Fruit fly (Drosophila melanogaster) whole organism, embryonic: ENCODE data around the gene Tg.

Source experiments
- ATbp ChIP-seq: fragments of 200-800 bp; sonication (Bioruptor generic); optimal IDR thresholded peaks from 2 replicates; lab custom pipeline; 2017; ENCODE audit warnings: missing biosample characterization, mild to moderate bottlenecking, missing genetic modification characterization, missing genetic modification reagents
- CG11085 ChIP-seq: fragments of 200-800 bp; sonication (Bioruptor generic); IDR thresholded peaks from 2 replicates; pipeline ENCODE4 v1.3.6; 2022; ENCODE audit warnings: missing biosample characterization, missing genetic modification characterization
- CG11456 ChIP-seq: fragments of 200-800 bp; sonication (Bioruptor generic); IDR thresholded peaks from 3 replicates; pipeline ENCODE4 v1.3.6; 2022; ENCODE audit warnings: missing biosample characterization, missing genetic modification characterization
- CG12219 ChIP-seq: fragments of 200-800 bp; sonication (Bioruptor generic); optimal IDR thresholded peaks from 3 replicates; lab custom pipeline; 2018; ENCODE audit warnings: missing biosample characterization, mild to moderate bottlenecking, missing genetic modification characterization
- CG16813 ChIP-seq: fragments of 200-800 bp; sonication (Bioruptor generic); IDR thresholded peaks from 3 replicates; pipeline ENCODE4 v1.3.6; 2022; ENCODE audit warnings: missing biosample characterization, missing genetic modification characterization; ENCODE audit not compliant: partially characterized antibody
- CG2129 ChIP-seq: fragments of 200-800 bp; sonication (Bioruptor generic); IDR thresholded peaks from 2 replicates; pipeline ENCODE4 v1.3.6; 2022; ENCODE audit warnings: missing biosample characterization, missing genetic modification characterization; ENCODE audit not compliant: partially characterized antibody
- CG2202 ChIP-seq: fragments of 200-800 bp; sonication (Bioruptor generic); optimal IDR thresholded peaks from 2 replicates; lab custom pipeline; 2018; ENCODE audit warnings: missing biosample characterization, mild to moderate bottlenecking, missing genetic modification characterization
- CG31388 ChIP-seq: fragments of 200-800 bp; sonication (Bioruptor generic); optimal IDR thresholded peaks from 2 replicates; lab custom pipeline; 2016; ENCODE audit warnings: missing biosample characterization, missing genetic modification characterization
- CG3838 ChIP-seq: fragments of 200-800 bp; sonication (Bioruptor generic); optimal IDR thresholded peaks from 3 replicates; lab custom pipeline; 2016; ENCODE audit warnings: missing biosample characterization, missing genetic modification characterization
- CG42726 ChIP-seq: fragments of 200-800 bp; sonication (Bioruptor generic); IDR thresholded peaks from 2 replicates; pipeline ENCODE4 v1.3.6; 2022; ENCODE audit warnings: missing biosample characterization, missing genetic modification characterization; ENCODE audit not compliant: partially characterized antibody
- CG6791 ChIP-seq: fragments of 200-800 bp; sonication (Bioruptor generic); IDR thresholded peaks from 3 replicates; pipeline ENCODE4 v1.3.6; 2022; ENCODE audit warnings: missing biosample characterization, missing genetic modification characterization; ENCODE audit not compliant: partially characterized antibody
- CG8290 ChIP-seq, 3 experiments: fragments of 200-800 bp; sonication (Bioruptor generic); optimal IDR thresholded peaks; 2 replicates each; lab custom pipeline; 2016 to 2019; ENCODE audit warnings: missing biosample characterization in 3 of 3, missing genetic modification characterization in 3 of 3, mild to moderate bottlenecking in 2 of 3, moderate library complexity in 1 of 3
- CG8924 ChIP-seq: fragments of 200-800 bp; optimal IDR thresholded peaks from 3 replicates; lab custom pipeline; 2019; ENCODE audit warnings: missing biosample characterization, mild to moderate bottlenecking, missing genetic modification characterization, moderate library complexity
- CG9437 ChIP-seq: fragments of 200-800 bp; sonication (Bioruptor generic); optimal IDR thresholded peaks from 2 replicates; lab custom pipeline; 2018; ENCODE audit warnings: missing biosample characterization, mild to moderate bottlenecking, missing genetic modification characterization
- CkIIα-i1 ChIP-seq: fragments of 200-800 bp; sonication (Bioruptor generic); IDR thresholded peaks from 2 replicates; pipeline ENCODE4 v1.3.6; 2022; ENCODE audit warnings: missing biosample characterization, missing genetic modification characterization
- Dad ChIP-seq: fragments of 200-800 bp; sonication (Bioruptor generic); optimal IDR thresholded peaks from 3 replicates; lab custom pipeline; 2016; ENCODE audit warnings: missing biosample characterization, missing genetic modification characterization
- Dek ChIP-seq: fragments of 200-800 bp; sonication (Bioruptor generic); optimal IDR thresholded peaks from 3 replicates; lab custom pipeline; 2019; ENCODE audit warnings: missing biosample characterization, mild to moderate bottlenecking, missing genetic modification characterization, moderate library complexity
- Doc3 ChIP-seq: fragments of 200-800 bp; sonication (Bioruptor generic); IDR thresholded peaks from 3 replicates; pipeline ENCODE4 v1.3.6; 2022; ENCODE audit warnings: missing biosample characterization, missing genetic modification characterization; ENCODE audit not compliant: partially characterized antibody
- Gsc ChIP-seq: fragments of 200-800 bp; sonication (Bioruptor generic); IDR thresholded peaks from 2 replicates; pipeline ENCODE4 v1.3.6; 2022; ENCODE audit warnings: missing biosample characterization, missing genetic modification characterization
- Hand ChIP-seq: fragments of 200-800 bp; sonication (Bioruptor generic); optimal IDR thresholded peaks from 2 replicates; lab custom pipeline; 2017; ENCODE audit warnings: mild to moderate bottlenecking, missing biosample characterization, missing genetic modification reagents, missing genetic modification characterization
- Hmr ChIP-seq: fragments of 200-800 bp; sonication (Bioruptor generic); optimal IDR thresholded peaks from 3 replicates; lab custom pipeline; 2017; ENCODE audit warnings: mild to moderate bottlenecking, missing biosample characterization, missing genetic modification reagents, missing genetic modification characterization
- MBD-R2 ChIP-seq: fragments of 200-800 bp; sonication (Bioruptor generic); IDR thresholded peaks from 2 replicates; pipeline ENCODE4 v1.3.6; 2022; ENCODE audit warnings: missing biosample characterization, missing genetic modification characterization
- NK7.1 ChIP-seq: fragments of 200-800 bp; sonication (Bioruptor generic); optimal IDR thresholded peaks from 3 replicates; lab custom pipeline; 2016; ENCODE audit warnings: missing biosample characterization, missing genetic modification characterization
- NfI ChIP-seq: fragments of 200-800 bp; sonication (Bioruptor generic); optimal IDR thresholded peaks from 3 replicates; lab custom pipeline; 2018; ENCODE audit warnings: missing biosample characterization, mild to moderate bottlenecking, missing genetic modification characterization, moderate library complexity
- Side ChIP-seq: fragments of 200-800 bp; sonication (Bioruptor generic); optimal IDR thresholded peaks from 2 replicates; lab custom pipeline; 2016; ENCODE audit warnings: missing biosample characterization, missing genetic modification characterization
- Sin3A ChIP-seq: fragments of >200 bp; optimal IDR thresholded peaks from 2 replicates; lab custom pipeline; 2018
- Six4 ChIP-seq: fragments of 200-800 bp; sonication (Bioruptor generic); optimal IDR thresholded peaks from 2 replicates; lab custom pipeline; 2016; ENCODE audit warnings: missing biosample characterization, missing genetic modification characterization
- YL-1 ChIP-seq: fragments of 200-800 bp; sonication (Bioruptor generic); optimal IDR thresholded peaks from 3 replicates; lab custom pipeline; 2017; ENCODE audit warnings: missing biosample characterization, mild to moderate bottlenecking, missing genetic modification characterization
- al ChIP-seq: fragments of 200-800 bp; sonication (Bioruptor generic); IDR thresholded peaks from 2 replicates; pipeline ENCODE4 v1.3.6; 2022; ENCODE audit warnings: missing biosample characterization, missing genetic modification characterization
- cg ChIP-seq: fragments of 200-800 bp; sonication (Bioruptor generic); optimal IDR thresholded peaks from 3 replicates; lab custom pipeline; 2019; ENCODE audit warnings: missing biosample characterization, mild to moderate bottlenecking, missing genetic modification characterization, moderate library complexity
- chif ChIP-seq, 2 experiments: fragments of 200-800 bp; sonication (Bioruptor generic); optimal IDR thresholded peaks; 3 replicates each; lab custom pipeline; 2016; ENCODE audit warnings: missing biosample characterization in 2 of 2, missing genetic modification characterization in 2 of 2
- dpn ChIP-seq, 2 experiments: fragments of 200-800 bp; sonication (Bioruptor generic); optimal IDR thresholded peaks; 3 replicates each; lab custom pipeline; 2016; ENCODE audit warnings: missing biosample characterization in 2 of 2, missing genetic modification characterization in 2 of 2
- ems ChIP-seq: fragments of 200-800 bp; sonication (Bioruptor generic); optimal IDR thresholded peaks from 3 replicates; lab custom pipeline; 2016; ENCODE audit warnings: missing biosample characterization, missing genetic modification characterization
- ewg ChIP-seq: fragments of 200-800 bp; sonication (Bioruptor generic); optimal IDR thresholded peaks from 3 replicates; lab custom pipeline; 2017; ENCODE audit warnings: mild to moderate bottlenecking, missing biosample characterization, missing genetic modification reagents, missing genetic modification characterization
- exex ChIP-seq: fragments of 200-800 bp; sonication (Bioruptor generic); optimal IDR thresholded peaks from 4 replicates; lab custom pipeline; 2018; ENCODE audit warnings: missing biosample characterization, mild to moderate bottlenecking, missing genetic modification characterization, moderate library complexity
- fd3F ChIP-seq: fragments of 200-800 bp; sonication (Bioruptor generic); optimal IDR thresholded peaks from 2 replicates; lab custom pipeline; 2018; ENCODE audit warnings: missing biosample characterization, mild to moderate bottlenecking, missing genetic modification characterization, moderate library complexity
- fd64A ChIP-seq: fragments of 200-800 bp; sonication (Bioruptor generic); optimal IDR thresholded peaks from 3 replicates; lab custom pipeline; 2018; ENCODE audit warnings: missing biosample characterization, mild to moderate bottlenecking, missing genetic modification characterization
- gsb-n ChIP-seq: fragments of 200-800 bp; sonication (Bioruptor generic); optimal IDR thresholded peaks from 3 replicates; lab custom pipeline; 2018; ENCODE audit warnings: missing biosample characterization, mild to moderate bottlenecking, missing genetic modification characterization
- hb ChIP-seq: fragments of 200-800 bp; sonication (Bioruptor generic); IDR thresholded peaks from 3 replicates; pipeline ENCODE4 v1.3.6; 2022; ENCODE audit warnings: missing biosample characterization, missing genetic modification characterization; ENCODE audit not compliant: partially characterized antibody
- her ChIP-seq: fragments of 200-800 bp; sonication (Bioruptor generic); optimal IDR thresholded peaks from 2 replicates; lab custom pipeline; 2016; ENCODE audit warnings: missing biosample characterization, missing genetic modification characterization
- kah ChIP-seq: fragments of 200-800 bp; sonication (Bioruptor generic); optimal IDR thresholded peaks from 2 replicates; lab custom pipeline; 2018; ENCODE audit warnings: missing biosample characterization, mild to moderate bottlenecking, missing genetic modification characterization
- nom ChIP-seq: fragments of 200-800 bp; sonication (Bioruptor generic); optimal IDR thresholded peaks from 2 replicates; lab custom pipeline; 2017; ENCODE audit warnings: missing biosample characterization, missing genetic modification characterization, mild to moderate bottlenecking, moderate library complexity, missing genetic modification reagents
- onecut ChIP-seq: fragments of 200-800 bp; sonication (Bioruptor generic); IDR thresholded peaks from 2 replicates; pipeline ENCODE4 v1.3.6; 2022; ENCODE audit warnings: missing biosample characterization, missing genetic modification characterization
- pnt ChIP-seq: fragments of 200-800 bp; sonication (Bioruptor generic); optimal IDR thresholded peaks from 3 replicates; lab custom pipeline; 2016; ENCODE audit warnings: missing biosample characterization, missing genetic modification characterization
- sc ChIP-seq, 3 experiments: fragments of >200 bp in 2 of 3; fragments of 200-800 bp in 1 of 3; sonication (Bioruptor generic) in 1 of 3; optimal IDR thresholded peaks; 2 replicates in 2 of 3; 3 replicates in 1 of 3; lab custom pipeline; 2017; ENCODE audit warnings: mild to moderate bottlenecking in 1 of 3, missing biosample characterization in 1 of 3, missing genetic modification characterization in 1 of 3, missing genetic modification reagents in 1 of 3
- ssp ChIP-seq: fragments of 200-800 bp; sonication (Bioruptor generic); IDR thresholded peaks from 2 replicates; pipeline ENCODE4 v1.3.6; 2022; ENCODE audit warnings: missing biosample characterization, missing genetic modification characterization
- tio ChIP-seq: fragments of 200-800 bp; sonication (Bioruptor generic); optimal IDR thresholded peaks from 2 replicates; lab custom pipeline; 2017; ENCODE audit warnings: missing biosample characterization, missing genetic modification characterization, inconsistent platforms
- twi ChIP-seq: fragments of 200-800 bp; optimal IDR thresholded peaks from 2 replicates; lab custom pipeline; 2019; ENCODE audit warnings: missing biosample characterization, mild to moderate bottlenecking, missing genetic modification characterization, moderate library complexity
- yki ChIP-seq: fragments of >200 bp; optimal IDR thresholded peaks from 3 replicates; lab custom pipeline; 2018

Gene Tg

dm6 chr2L:7984889-7985514, 26.2 kb upstream of the Tg start (continued):
- TF ChIP-seq Dek (no peak), NK7.1 (peak; percentile 21), tio (no peak), CG3838 (GFP tag; lab: Kevin White, UChicago) (no peak), CG16813 (GFP tag; lab: Robert Waterston, UW) (peak; percentile 71), Sin3A (lab: Kevin White, UChicago) (no peak), MBD-R2 (no peak), ATbp (GFP tag; lab: Kevin White, UChicago) (no peak), CG9437 (GFP tag; lab: Kevin White, UChicago) (peak; percentile 21), fd64A (no peak), CG6791 (GFP tag; lab: Robert Waterston, UW) (peak; percentile 58; the same call in 2 of the 3 replicates), nom (GFP tag; lab: Kevin White, UChicago) (peak; percentile 10), exex (tag; lab: Kevin White, UChicago) (peak; percentile 67), al (GFP tag; lab: Robert Waterston, UW) (no peak), CG12219 (GFP tag; lab: Kevin White, UChicago) (peak; percentile 24), sc (optimal IDR thresholded peaks at IDR 0.05; lab: Kevin White, UChicago) (no peak), sc (GFP tag; optimal IDR thresholded peaks at IDR 0.05; lab: Kevin White, UChicago) (no peak), CG8290 (GFP tag; optimal IDR thresholded peaks at IDR 0.05; lab: Kevin White, UChicago) (no peak), CG8290 (tag; optimal IDR thresholded peaks at IDR 0.05; lab: Kevin White, UChicago) (peak in 1 of 2 experiments; percentile 51), CG2202 (tag; lab: Kevin White, UChicago) (no peak), ewg (GFP tag; lab: Kevin White, UChicago) (peak; percentile 88), hb (peak; percentile 74), chif (GFP tag; optimal IDR thresholded peaks at IDR 0.05; lab: Kevin White, UChicago) (no peak), onecut (GFP tag; lab: Robert Waterston, UW) (peak; percentile 23; the same call in 1 of the 2 replicates), ems (GFP tag; lab: Kevin White, UChicago) (no peak), CG31388 (GFP tag; lab: Kevin White, UChicago) (no peak), CG2129 (no peak), Side (GFP tag; lab: Kevin White, UChicago) (no peak), yki (lab: Kevin White, UChicago) (no peak), dpn (GFP tag; optimal IDR thresholded peaks at IDR 0.05; lab: Kevin White, UChicago) (peak; percentile 27 to 31), cg (GFP tag; lab: Kevin White, UChicago) (peak; percentile 22), Gsc (GFP tag; lab: Robert Waterston, UW) (no peak), gsb-n (no peak), CkIIα-i1 (no peak), NfI (GFP tag; lab: Kevin White, UChicago) (no peak), CG11085 (GFP tag; lab: Robert Waterston, UW) (no peak), Doc3 (no peak), CG11456 (no peak), CG42726 (GFP tag; lab: Robert Waterston, UW) (no peak), YL-1 (no peak), pnt (GFP tag; lab: Kevin White, UChicago) (no peak), Six4 (GFP tag; lab: Kevin White, UChicago) (peak; percentile 17), Hand (GFP tag; lab: Kevin White, UChicago) (no peak), Hmr (GFP tag; lab: Kevin White, UChicago) (no peak), CG8924 (tag; lab: Kevin White, UChicago) (peak; percentile 15), Dad (no peak), fd3F (no peak), twi (no peak), her (GFP tag; lab: Kevin White, UChicago) (no peak), ssp (GFP tag; lab: Robert Waterston, UW) (no peak), kah (GFP tag; lab: Kevin White, UChicago) (no peak)
